Fruit fly (Drosophila melanogaster) whole organism, prepupa: Measurements from ENCODE around the gene pps.

Source experiments
- Blimp-1 ChIP-seq: fragments of 200-800 bp; sonication (Bioruptor generic); optimal IDR thresholded peaks from 3 replicates; lab custom pipeline; 2017; ENCODE audit warnings: missing biosample characterization, missing genetic modification characterization, mild to moderate bottlenecking, moderate library complexity, missing genetic modification reagents
- CG32006 ChIP-seq: fragments of 200-800 bp; sonication (Bioruptor generic); optimal IDR thresholded peaks from 3 replicates; lab custom pipeline; 2017; ENCODE audit warnings: missing biosample characterization, mild to moderate bottlenecking, missing genetic modification characterization
- CG8319 ChIP-seq: fragments of 200-800 bp; sonication (Bioruptor generic); optimal IDR thresholded peaks from 3 replicates; lab custom pipeline; 2016; ENCODE audit warnings: missing biosample characterization, missing genetic modification characterization
- eg ChIP-seq: fragments of 200-800 bp; sonication (Bioruptor generic); IDR thresholded peaks from 3 replicates; pipeline ENCODE4 v1.3.6; 2022; ENCODE audit warnings: missing biosample characterization, missing genetic modification characterization
- fd85E ChIP-seq: fragments of 200-800 bp; sonication (Bioruptor generic); optimal IDR thresholded peaks from 3 replicates; lab custom pipeline; 2016; ENCODE audit warnings: missing biosample characterization, missing genetic modification characterization
- salr ChIP-seq, 2 experiments: fragments of 200-800 bp; sonication (Bioruptor generic); optimal IDR thresholded peaks; 3 replicates each; lab custom pipeline; 2016 to 2018; ENCODE audit warnings: missing biosample characterization in 2 of 2, missing genetic modification characterization in 2 of 2, mild to moderate bottlenecking in 1 of 2
- spab ChIP-seq: fragments of 200-800 bp; sonication (Bioruptor generic); optimal IDR thresholded peaks from 2 replicates; lab custom pipeline; 2017; ENCODE audit warnings: missing biosample characterization, mild to moderate bottlenecking, missing genetic modification characterization, missing genetic modification reagents

- TF ChIP-seq eg (GFP tag; lab: Robert Waterston, UW) (no peak), fd85E (GFP tag; lab: Kevin White, UChicago) (no peak), CG32006 (GFP tag; lab: Kevin White, UChicago) (no peak), CG8319 (no peak), Blimp-1 (GFP tag; lab: Kevin White, UChicago) (no peak), salr (GFP tag; optimal IDR thresholded peaks at IDR 0.05; lab: Kevin White, UChicago) (no peak), spab (GFP tag; lab: Kevin White, UChicago) (no peak)
These were observed 15.6 kb upstream of the pps start for dm6 chr3R:12398054-12398453.
